Worm (Caenorhabditis elegans) whole organism, young adult: ENCODE data around the gene F29B9.7.

ENCODE experiments used
- B0336.3 ChIP-seq: fragments of 200-800 bp; sonication (Bioruptor generic); IDR thresholded peaks from 2 replicates; pipeline ENCODE4 v1.3.6; 2022; ENCODE audit warnings: missing genetic modification characterization, missing compliant biosample characterization
- attf-3 ChIP-seq: fragments of 200-800 bp; sonication (Bioruptor generic); conservative IDR thresholded peaks from 2 replicates; pipeline ENCODE4 v1.3.6; 2022; ENCODE audit warnings: missing genetic modification reagents, missing genetic modification characterization, missing compliant biosample characterization
- ceh-27 ChIP-seq: fragments of 200-800 bp; sonication (Bioruptor generic); optimal IDR thresholded peaks from 2 replicates; lab custom pipeline; 2018; ENCODE audit warnings: mild to moderate bottlenecking, missing genetic modification characterization, moderate library complexity, missing compliant biosample characterization
- him-1 ChIP-seq: sonication (generic microtip); optimal IDR thresholded peaks from 2 replicates; lab custom pipeline; 2016; ENCODE audit warnings: missing genotype, missing genetic modification reagents, missing genetic modification characterization, missing compliant biosample characterization
- hmg-20 ChIP-seq: fragments of 200-800 bp; sonication (Bioruptor generic); IDR thresholded peaks from 2 replicates; pipeline ENCODE4 v1.3.6; 2022; ENCODE audit warnings: missing genetic modification reagents, missing genetic modification characterization, missing compliant biosample characterization
- madf-6 ChIP-seq: fragments of 200-800 bp; sonication (Bioruptor generic); IDR thresholded peaks from 2 replicates; pipeline ENCODE4 v1.3.6; 2022; ENCODE audit warnings: missing genetic modification reagents, missing genetic modification characterization, missing compliant biosample characterization
- nfyb-1 ChIP-seq: fragments of 200-800 bp; sonication (Bioruptor generic); IDR thresholded peaks from 2 replicates; pipeline ENCODE4 v1.3.6; 2022; ENCODE audit warnings: missing genetic modification reagents, missing genetic modification characterization, missing compliant biosample characterization

- TF ChIP-seq attf-3 (GFP tag; lab: Robert Waterston, UW) (no peak), B0336.3 (GFP tag; lab: Robert Waterston, UW) (peak; percentile 81), ceh-27 (peak; percentile 17), madf-6 (GFP tag; lab: Robert Waterston, UW) (peak; percentile 97), him-1 (peak; percentile 18), nfyb-1 (GFP tag; lab: Robert Waterston, UW) (peak; percentile 80), hmg-20 (GFP tag; lab: Robert Waterston, UW) (no peak)
These were observed 1.1 kb downstream of the F29B9.7 start, which contains the start of gene ubc-9 for ce11 chrIV:4650624-4651094.
